Worm (Caenorhabditis elegans) whole organism, mixed stage, embryonic: ENCODE data around the gene lin-1.
A peak's percentile ranks its signal among the peaks of the same experiment; 100 is the strongest.

Source experiments
- M03D4.4 ChIP-seq: sonication (generic microtip); optimal IDR thresholded peaks from 2 replicates; lab custom pipeline; 2017; ENCODE audit warnings: mild to moderate bottlenecking, missing genetic modification characterization, missing compliant biosample characterization
- bed-3 ChIP-seq: fragments of 200-800 bp; sonication (Bioruptor generic); optimal IDR thresholded peaks from 3 replicates; lab custom pipeline; 2018; ENCODE audit warnings: mild to moderate bottlenecking, missing genetic modification characterization, moderate library complexity, missing compliant biosample characterization
- blmp-1 ChIP-seq: fragments of 150-350 bp; optimal IDR thresholded peaks from 2 replicates; lab custom pipeline; 2014; ENCODE audit warnings: missing biosample characterization, missing genetic modification characterization
- ceh-39 ChIP-seq: fragments of 150-350 bp; optimal IDR thresholded peaks from 2 replicates; lab custom pipeline; 2014; ENCODE audit warnings: missing biosample characterization, missing genetic modification characterization
- ceh-43 ChIP-seq: fragments of 200-800 bp; sonication (Bioruptor generic); optimal IDR thresholded peaks from 2 replicates; lab custom pipeline; 2018; ENCODE audit warnings: mild to moderate bottlenecking, missing genetic modification characterization, moderate library complexity, missing compliant biosample characterization
- ceh-83 ChIP-seq: fragments of 200-800 bp; sonication (Bioruptor generic); optimal IDR thresholded peaks from 2 replicates; lab custom pipeline; 2018; ENCODE audit warnings: mild to moderate bottlenecking, missing genetic modification characterization, missing compliant biosample characterization
- ces-1 ChIP-seq: fragments of 150-350 bp; optimal IDR thresholded peaks from 2 replicates; lab custom pipeline; 2014; ENCODE audit warnings: missing biosample characterization, missing genetic modification reagents, missing genetic modification characterization
- cnd-1 ChIP-seq: fragments of 200-800 bp; sonication (Bioruptor generic); optimal IDR thresholded peaks from 2 replicates; lab custom pipeline; 2018; ENCODE audit warnings: mild to moderate bottlenecking, missing genetic modification characterization, missing compliant biosample characterization
- drap-1 ChIP-seq: fragments of 200-800 bp; sonication (Bioruptor generic); optimal IDR thresholded peaks from 3 replicates; lab custom pipeline; 2018; ENCODE audit warnings: mild to moderate bottlenecking, missing genetic modification characterization, missing compliant biosample characterization
- elt-1 ChIP-seq: sonication (generic microtip); optimal IDR thresholded peaks from 2 replicates; lab custom pipeline; 2017; ENCODE audit warnings: missing genetic modification characterization, mild to moderate bottlenecking, missing compliant biosample characterization, antibody characterized with exemption, moderate library complexity, borderline replicate concordance; ENCODE audit not compliant: insufficient read depth
- elt-3 ChIP-seq: fragments of 150-350 bp; optimal IDR thresholded peaks from 2 replicates; lab custom pipeline; 2014; ENCODE audit warnings: missing biosample characterization, missing genetic modification characterization
- flh-1 ChIP-seq: fragments of 200-800 bp; sonication (Bioruptor generic); optimal IDR thresholded peaks from 2 replicates; lab custom pipeline; 2018; ENCODE audit warnings: mild to moderate bottlenecking, missing genetic modification characterization, moderate library complexity, missing compliant biosample characterization
- ham-2 ChIP-seq: fragments of 200-800 bp; sonication (Bioruptor generic); optimal IDR thresholded peaks from 2 replicates; lab custom pipeline; 2018; ENCODE audit warnings: mild to moderate bottlenecking, missing genetic modification characterization, missing compliant biosample characterization
- hlh-1 ChIP-seq: fragments of 150-350 bp; optimal IDR thresholded peaks from 2 replicates; lab custom pipeline; 2014; ENCODE audit warnings: missing biosample characterization, missing genetic modification reagents, missing genetic modification characterization
- lin-13 ChIP-seq: fragments of 150-350 bp; optimal IDR thresholded peaks from 2 replicates; lab custom pipeline; 2014; ENCODE audit warnings: missing biosample characterization, missing genetic modification characterization
- lin-32 ChIP-seq: fragments of 200-800 bp; sonication (Bioruptor generic); optimal IDR thresholded peaks from 2 replicates; lab custom pipeline; 2018; ENCODE audit warnings: mild to moderate bottlenecking, missing genetic modification characterization, missing compliant biosample characterization
- lsy-2 ChIP-seq: fragments of 150-350 bp; optimal IDR thresholded peaks from 2 replicates; lab custom pipeline; 2014; ENCODE audit warnings: missing biosample characterization, missing genetic modification characterization
- nhr-12 ChIP-seq: fragments of 150-350 bp; optimal IDR thresholded peaks from 2 replicates; lab custom pipeline; 2014; ENCODE audit warnings: missing biosample characterization, missing genetic modification characterization
- nhr-2 ChIP-seq: fragments of 150-350 bp; optimal IDR thresholded peaks from 2 replicates; lab custom pipeline; 2014; ENCODE audit warnings: missing biosample characterization, missing genetic modification characterization
- nhr-28 ChIP-seq: fragments of 150-350 bp; optimal IDR thresholded peaks from 2 replicates; lab custom pipeline; 2014; ENCODE audit warnings: missing biosample characterization, missing genetic modification characterization
- pha-4 ChIP-seq: fragments of 150-350 bp; optimal IDR thresholded peaks from 2 replicates; lab custom pipeline; 2018; ENCODE audit warnings: missing biosample characterization, missing genetic modification reagents, missing genetic modification characterization
- sem-2 ChIP-seq: fragments of 200-800 bp; sonication (Bioruptor generic); optimal IDR thresholded peaks from 2 replicates; lab custom pipeline; 2018; ENCODE audit warnings: mild to moderate bottlenecking, missing genetic modification characterization, missing compliant biosample characterization
- snpc-4 ChIP-seq: fragments of 150-350 bp; optimal IDR thresholded peaks from 2 replicates; lab custom pipeline; 2014; ENCODE audit warnings: missing biosample characterization, missing genetic modification characterization
- sptf-1 ChIP-seq: sonication (generic microtip); optimal IDR thresholded peaks from 2 replicates; lab custom pipeline; 2017; ENCODE audit warnings: mild to moderate bottlenecking, missing genetic modification characterization, moderate library complexity, missing compliant biosample characterization
- tbx-8 ChIP-seq: fragments of 200-800 bp; sonication (Bioruptor generic); optimal IDR thresholded peaks from 2 replicates; lab custom pipeline; 2018; ENCODE audit warnings: mild to moderate bottlenecking, missing genetic modification characterization, moderate library complexity, missing compliant biosample characterization
- unc-120 ChIP-seq: sonication (generic microtip); optimal IDR thresholded peaks from 2 replicates; lab custom pipeline; 2017; ENCODE audit warnings: missing genetic modification characterization, missing compliant biosample characterization; ENCODE audit not compliant: poor library complexity, severe bottlenecking
- unc-39 ChIP-seq: fragments of 150-350 bp; optimal IDR thresholded peaks from 2 replicates; lab custom pipeline; 2014; ENCODE audit warnings: missing biosample characterization, missing genetic modification characterization
- unc-62 ChIP-seq: fragments of 150-350 bp; optimal IDR thresholded peaks from 2 replicates; lab custom pipeline; 2014; ENCODE audit warnings: missing biosample characterization, missing genetic modification reagents, missing genetic modification characterization
- zip-8 ChIP-seq: fragments of 150-350 bp; optimal IDR thresholded peaks from 2 replicates; lab custom pipeline; 2014; ENCODE audit warnings: missing biosample characterization, missing genetic modification characterization
- ztf-11 ChIP-seq: fragments of 150-350 bp; optimal IDR thresholded peaks from 2 replicates; lab custom pipeline; 2014; ENCODE audit warnings: missing biosample characterization, missing genetic modification characterization

Gene lin-1

ce11 chrIV:2298388-2298787 lies 1.7 kb downstream of the lin-1 start:
- TF ChIP-seq nhr-12 (no peak), cnd-1 (tag; lab: Kevin White, UChicago) (no peak)

DNA sequence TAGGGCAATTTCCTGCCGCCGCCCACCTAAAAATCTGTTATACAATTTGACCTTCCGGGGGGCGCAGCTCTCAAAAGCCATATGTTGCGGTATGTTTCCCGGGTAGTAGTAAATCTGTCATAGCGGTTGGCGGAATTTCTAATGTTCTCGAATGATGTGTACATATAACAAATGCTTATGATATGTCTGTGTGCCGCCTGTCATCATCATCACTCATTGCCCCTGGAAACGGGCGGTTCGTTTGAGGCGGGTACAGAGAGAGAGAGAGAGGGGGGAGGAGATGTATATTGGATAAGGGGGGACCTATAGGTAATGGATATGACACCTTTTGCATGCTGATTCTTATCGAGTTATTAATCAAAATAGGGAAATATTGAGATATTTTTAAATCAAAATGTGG lies 3.4 kb downstream of the lin-1 start:
- TF ChIP-seq elt-1 (tag; lab: Kevin White, UChicago) (peak; percentile 66), unc-62 (GFP tag; lab: Kevin White, UChicago) (peak; percentile 79), nhr-2 (tag; lab: Kevin White, UChicago) (peak; percentile 39), lsy-2 (no peak), hlh-1 (tag; lab: Kevin White, UChicago) (peak; percentile 1)
- TF ChIP-seq, all 35 proteins: peak for 4

DNA sequence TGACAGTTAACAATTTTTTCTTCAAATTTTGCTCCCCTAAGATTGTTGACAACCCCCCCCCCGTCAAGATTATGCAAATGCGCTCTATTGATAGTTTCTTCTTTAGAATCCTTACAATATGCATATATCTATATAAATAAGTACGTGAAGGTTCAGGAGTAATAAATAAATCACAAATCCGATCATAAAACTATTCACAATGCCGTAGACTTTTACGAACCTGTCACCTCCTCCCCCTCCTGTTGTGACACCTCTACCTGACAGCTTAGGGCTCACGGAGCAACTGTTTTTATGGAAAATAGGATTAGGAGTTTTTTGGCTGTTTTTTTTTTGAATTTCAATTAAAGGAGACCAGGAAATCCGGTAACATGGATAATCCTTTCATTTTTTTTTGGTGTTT lies 8.0 kb downstream of the lin-1 start:
- TF ChIP-seq elt-1 (tag; lab: Kevin White, UChicago), result no peak
- TF ChIP-seq unc-39 (tag; lab: Kevin White, UChicago), result no peak
- no peak for TF ChIP-seq elt-3
- no peak for TF ChIP-seq ceh-83 (GFP tag; lab: Kevin White, UChicago)
- TF ChIP-seq lin-13 (tag; lab: Kevin White, UChicago), result no peak
- TF ChIP-seq nhr-2 (tag; lab: Kevin White, UChicago), result peak; percentile 56
- TF ChIP-seq hlh-1 (tag; lab: Kevin White, UChicago), result peak; percentile 11
- TF ChIP-seq ham-2 (GFP tag; lab: Kevin White, UChicago), result no peak
- no peak for TF ChIP-seq nhr-28 (tag; lab: Kevin White, UChicago)
- no peak for TF ChIP-seq ceh-39 (tag; lab: Kevin White, UChicago)
- no peak for TF ChIP-seq tbx-8 (GFP tag; lab: Kevin White, UChicago)
- TF ChIP-seq unc-62 (GFP tag; lab: Kevin White, UChicago), result peak; percentile 75
- no peak for TF ChIP-seq ces-1
- TF ChIP-seq sem-2, result no peak
- no peak for TF ChIP-seq bed-3 (GFP tag; lab: Kevin White, UChicago)
- no peak for TF ChIP-seq sptf-1 (tag; lab: Kevin White, UChicago)
- no peak for TF ChIP-seq pha-4 (tag; lab: Kevin White, UChicago)
- TF ChIP-seq drap-1, result no peak
- TF ChIP-seq, all 35 proteins: peak for 3

ce11 chrIV:2284462-2285047 lies 15.5 kb downstream of the lin-1 start:
- TF ChIP-seq ceh-83 (GFP tag; lab: Kevin White, UChicago) (no peak), unc-39 (tag; lab: Kevin White, UChicago) (no peak), lin-32 (no peak), ztf-11 (tag; lab: Kevin White, UChicago) (no peak), ces-1 (no peak), lin-13 (tag; lab: Kevin White, UChicago) (no peak), pha-4 (tag; lab: Kevin White, UChicago) (no peak), cnd-1 (tag; lab: Kevin White, UChicago) (no peak), ceh-39 (tag; lab: Kevin White, UChicago) (no peak), elt-3 (no peak), nhr-2 (tag; lab: Kevin White, UChicago) (no peak), hlh-1 (tag; lab: Kevin White, UChicago) (no peak), flh-1 (no peak), snpc-4 (tag; lab: Kevin White, UChicago) (no peak), M03D4.4 (tag; lab: Kevin White, UChicago) (no peak), blmp-1 (tag; lab: Kevin White, UChicago) (no peak)

- TF ChIP-seq zip-8, result no peak
- TF ChIP-seq flh-1, result no peak
- TF ChIP-seq M03D4.4 (tag; lab: Kevin White, UChicago), result no peak
- no peak for TF ChIP-seq cnd-1 (tag; lab: Kevin White, UChicago)
- TF ChIP-seq ceh-39 (tag; lab: Kevin White, UChicago), result no peak
- no peak for TF ChIP-seq tbx-8 (GFP tag; lab: Kevin White, UChicago)
- TF ChIP-seq unc-62 (GFP tag; lab: Kevin White, UChicago), result no peak
- TF ChIP-seq ceh-43 (GFP tag; lab: Kevin White, UChicago), result no peak
- TF ChIP-seq hlh-1 (tag; lab: Kevin White, UChicago), result no peak
- TF ChIP-seq drap-1, result no peak
- no peak for TF ChIP-seq lsy-2
- no peak for TF ChIP-seq elt-1 (tag; lab: Kevin White, UChicago)
- no peak for TF ChIP-seq unc-120 (tag; lab: Kevin White, UChicago)
- TF ChIP-seq nhr-12, result no peak
- no peak for TF ChIP-seq elt-3
- no peak for TF ChIP-seq unc-39 (tag; lab: Kevin White, UChicago)
- no peak for TF ChIP-seq blmp-1 (tag; lab: Kevin White, UChicago)
- TF ChIP-seq ceh-83 (GFP tag; lab: Kevin White, UChicago), result no peak
Measured at ce11 chrIV:2281353-2281976, 18.6 kb downstream of the lin-1 start.
